Fruit fly (Drosophila melanogaster): Measurements from ENCODE around the gene CG13720.

DNA sequence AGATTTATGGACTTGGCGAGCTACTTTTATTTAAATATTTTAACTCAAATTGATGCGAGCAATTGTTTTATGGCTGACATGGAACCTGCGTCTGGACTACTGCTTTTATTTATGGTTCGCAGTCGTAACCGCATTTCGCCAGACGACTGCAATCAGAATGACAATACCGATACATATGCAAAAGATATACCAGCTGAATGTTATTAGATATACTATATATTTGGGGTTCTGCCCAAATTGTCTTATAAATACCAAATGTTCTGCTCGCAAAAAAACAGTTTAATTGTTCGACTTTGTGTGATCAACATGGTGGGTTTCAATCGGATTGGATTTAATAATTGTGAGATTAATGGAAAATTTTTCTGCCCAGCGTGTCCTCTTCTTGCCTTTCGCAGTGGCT lies 30.6 kb downstream of the CG13720 start, which contains the start of gene CG32249:
- TF ChIP-seq fru (GFP tag; optimal IDR thresholded peaks at IDR 0.05) (no peak), Hr83 (GFP tag; optimal IDR thresholded peaks at IDR 0.05; ENCODE audit: poor library complexity, severe bottlenecking) (no peak), OdsH (GFP tag; optimal IDR thresholded peaks at IDR 0.05) (no peak), CG32264 (GFP tag; optimal IDR thresholded peaks at IDR 0.05) (no peak), Mio (GFP tag; optimal IDR thresholded peaks at IDR 0.05) (no peak), brk (GFP tag; optimal IDR thresholded peaks at IDR 0.05) (no peak), Hnf4 (GFP tag; optimal IDR thresholded peaks at IDR 0.05) (no peak)
